Fruit fly (Drosophila melanogaster) whole organism, wandering third instar larva: ENCODE measurements around the gene bor.

ENCODE experiments used
- Hr78 ChIP-seq: fragments of >200 bp; optimal IDR thresholded peaks from 2 replicates; lab custom pipeline; 2017; ENCODE audit warnings: missing biosample characterization, missing genetic modification characterization
- Jra ChIP-seq: sonication (Bioruptor generic); optimal IDR thresholded peaks from 2 replicates; lab custom pipeline; 2016; ENCODE audit warnings: missing biosample characterization, missing genetic modification characterization
- dl ChIP-seq, 2 experiments: fragments of 175-275, 200-275 bp in 1 of 2; fragments of 200-275 bp in 1 of 2; sonication (Bioruptor generic); optimal IDR thresholded peaks; lab custom pipeline; 2018; ENCODE audit warnings: mild to moderate bottlenecking in 2 of 2, missing biosample characterization in 2 of 2, missing genetic modification characterization in 2 of 2, moderate library complexity in 2 of 2; ENCODE audit not compliant: partially characterized antibody in 2 of 2, insufficient read depth in 1 of 2
- h ChIP-seq: fragments of 200-800 bp; sonication (Bioruptor generic); optimal IDR thresholded peaks from 3 replicates; lab custom pipeline; 2016; ENCODE audit warnings: missing biosample characterization, mild to moderate bottlenecking, missing genetic modification characterization
- psq ChIP-seq: fragments of 200-800 bp; sonication (Bioruptor generic); optimal IDR thresholded peaks from 3 replicates; lab custom pipeline; 2017; ENCODE audit warnings: missing biosample characterization, mild to moderate bottlenecking, missing genetic modification characterization, moderate library complexity
- rgr ChIP-seq: fragments of 200-800 bp; sonication (Bioruptor generic); optimal IDR thresholded peaks from 3 replicates; lab custom pipeline; 2016; ENCODE audit warnings: missing biosample characterization, mild to moderate bottlenecking, missing genetic modification characterization

DNA sequence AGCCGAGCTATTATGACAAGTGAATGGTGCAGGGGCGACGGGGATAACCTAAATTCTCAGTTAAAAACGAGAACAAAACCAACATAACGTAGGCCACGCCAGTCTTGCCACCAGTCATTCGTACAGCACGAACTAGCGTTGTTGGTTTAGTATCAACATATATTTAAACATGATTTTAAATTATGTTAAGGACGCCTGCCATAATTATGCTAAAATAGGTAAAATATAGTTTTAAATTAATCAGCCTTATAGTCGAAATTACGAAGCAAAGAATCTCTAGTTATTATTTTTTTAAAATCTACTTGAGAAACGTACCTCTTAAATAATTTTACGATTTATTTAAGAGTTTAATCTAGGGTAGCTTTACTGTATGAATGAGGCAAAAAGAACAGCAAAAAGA is 13.1 kb upstream of the bor start:
- TF ChIP-seq Hr78 (GFP tag; lab: Kevin White, UChicago): no peak
- no peak for TF ChIP-seq dl (GFP tag; optimal IDR thresholded peaks at IDR 0.05; lab: Kevin White, UChicago; ENCODE audit: insufficient read depth in 1 of 2, partially characterized antibody in 2 of 2)
- TF ChIP-seq psq (GFP tag; lab: Kevin White, UChicago): no peak
- TF ChIP-seq rgr (GFP tag; lab: Kevin White, UChicago): no peak
- no peak for TF ChIP-seq h
- TF ChIP-seq Jra: no peak
